Fruit fly (Drosophila melanogaster) whole organism, embryonic: ENCODE results near the gene CG13373.
"Not testable (repeated sequence)": the region's sequence is repeated elsewhere in the genome, so short reads cannot be mapped to it uniquely, and the experiment has no call there.

Source experiments
- CG9609 ChIP-seq: fragments of 200-800 bp; sonication (Bioruptor generic); optimal IDR thresholded peaks from 3 replicates; lab custom pipeline; 2016; ENCODE audit warnings: missing biosample characterization, missing genetic modification characterization
- Lpt ChIP-seq: fragments of >200 bp; optimal IDR thresholded peaks from 2 replicates; lab custom pipeline; 2018; ENCODE audit warnings: missing biosample characterization, missing genetic modification characterization
- Six4 ChIP-seq: fragments of 200-800 bp; sonication (Bioruptor generic); optimal IDR thresholded peaks from 2 replicates; lab custom pipeline; 2016; ENCODE audit warnings: missing biosample characterization, missing genetic modification characterization
- bsh ChIP-seq, 2 experiments: fragments of 200-800 bp; sonication (Bioruptor generic); optimal IDR thresholded peaks; 2 replicates each; lab custom pipeline; 2017 to 2018; ENCODE audit warnings: mild to moderate bottlenecking in 2 of 2, missing biosample characterization in 2 of 2, missing genetic modification characterization in 2 of 2, moderate library complexity in 1 of 2
- cg ChIP-seq: fragments of 200-800 bp; sonication (Bioruptor generic); optimal IDR thresholded peaks from 3 replicates; lab custom pipeline; 2019; ENCODE audit warnings: missing biosample characterization, mild to moderate bottlenecking, missing genetic modification characterization, moderate library complexity
- croc ChIP-seq: fragments of 200-800 bp; sonication (Bioruptor generic); conservative IDR thresholded peaks from 3 replicates; pipeline ENCODE4 v1.3.6; 2022; ENCODE audit warnings: missing biosample characterization, missing genetic modification characterization
- gce ChIP-seq: fragments of 200-800 bp; sonication (Bioruptor generic); IDR thresholded peaks from 3 replicates; pipeline ENCODE4 v1.3.6; 2022; ENCODE audit warnings: missing biosample characterization, missing genetic modification characterization
- repo ChIP-seq: fragments of 200-800 bp; sonication (Bioruptor generic); optimal IDR thresholded peaks from 2 replicates; lab custom pipeline; 2016; ENCODE audit warnings: missing biosample characterization, missing genetic modification characterization
- vfl ChIP-seq: fragments of 200-800 bp; sonication (Bioruptor generic); optimal IDR thresholded peaks from 2 replicates; lab custom pipeline; 2016; ENCODE audit warnings: missing biosample characterization, missing genetic modification characterization
- wek ChIP-seq: fragments of 200-800 bp; sonication (Bioruptor generic); optimal IDR thresholded peaks from 3 replicates; lab custom pipeline; 2018; ENCODE audit warnings: missing biosample characterization, mild to moderate bottlenecking, missing genetic modification characterization, moderate library complexity

- TF ChIP-seq CG9609 (GFP tag; lab: Kevin White, UChicago); vfl (GFP tag; lab: Kevin White, UChicago); bsh (GFP tag; optimal IDR thresholded peaks at IDR 0.05; lab: Kevin White, UChicago); croc (GFP tag; lab: Robert Waterston, UW); gce (GFP tag; lab: Robert Waterston, UW); repo; Six4; cg (GFP tag; lab: Kevin White, UChicago); Lpt (GFP tag; lab: Kevin White, UChicago); wek: not testable (repeated sequence)
Observed at dm6 chrX:481642-482041, 4.9 kb downstream of the CG13373 start, which contains the start of gene CG3176.
